Fruit fly (Drosophila melanogaster): Measurements from ENCODE around the gene RpS19b.

Gene RpS19b

dm6 chr3R:23887572-23887971 is 45.8 kb downstream of the RpS19b start:
- TF ChIP-seq CG9948 (tag; optimal IDR thresholded peaks at IDR 0.05) (no peak), CG8301 (tag; optimal IDR thresholded peaks at IDR 0.05) (peak; percentile 44), CG14655 (GFP tag; optimal IDR thresholded peaks at IDR 0.05) (no peak), CG12605 (GFP tag; IDR thresholded peaks at IDR 0.05) (no peak), CG13204 (GFP tag; optimal IDR thresholded peaks at IDR 0.05) (no peak), fd96Ca (GFP tag; IDR thresholded peaks at IDR 0.05) (peak; percentile 75), Ets98B (GFP tag; IDR thresholded peaks at IDR 0.05) (peak; percentile 27; the same call in 1 of the 2 replicates), rn (GFP tag; IDR thresholded peaks at IDR 0.05) (0 out of 2 replicates have a peak, but pooled peaks have one; percentile 30), D1 (tag; optimal IDR thresholded peaks at IDR 0.05) (no peak), CG32121 (GFP tag; IDR thresholded peaks at IDR 0.05) (peak; percentile 45), CG17806 (tag; optimal IDR thresholded peaks at IDR 0.05) (peak; percentile 23), CG34367 (tag; optimal IDR thresholded peaks at IDR 0.05) (peak; percentile 10), CG10348 (GFP tag; IDR thresholded peaks at IDR 0.05) (no peak), EcR (GFP tag; optimal IDR thresholded peaks at IDR 0.05) (no peak), CG15710 (tag; optimal IDR thresholded peaks at IDR 0.05) (no peak), gl (tag; optimal IDR thresholded peaks at IDR 0.05) (no peak), CG4496 (GFP tag; IDR thresholded peaks at IDR 0.05) (peak; percentile 74)

dm6 chr3R:23887096-23887421 is 46.3 kb downstream of the RpS19b start:
- TF ChIP-seq Pif1B (GFP tag; optimal IDR thresholded peaks at IDR 0.05) (peak; percentile 88), CG10348 (GFP tag; IDR thresholded peaks at IDR 0.05) (peak; percentile 94), CG14655 (GFP tag; optimal IDR thresholded peaks at IDR 0.05) (peak; percentile 98), CG4496 (GFP tag; IDR thresholded peaks at IDR 0.05) (peak; percentile 99), CG13204 (GFP tag; optimal IDR thresholded peaks at IDR 0.05) (peak; percentile 76), fd96Ca (GFP tag; IDR thresholded peaks at IDR 0.05) (peak; percentile 91), CG32121 (GFP tag; IDR thresholded peaks at IDR 0.05) (peak; percentile 99), CG34367 (tag; optimal IDR thresholded peaks at IDR 0.05) (peak; percentile 93), CG12605 (GFP tag; IDR thresholded peaks at IDR 0.05) (peak; percentile 97), rn (GFP tag; IDR thresholded peaks at IDR 0.05) (peak; percentile 95), CG15710 (tag; optimal IDR thresholded peaks at IDR 0.05) (peak; percentile 95), CG17806 (tag; optimal IDR thresholded peaks at IDR 0.05) (peak; percentile 96), Ets98B (GFP tag; IDR thresholded peaks at IDR 0.05) (peak; percentile 98), CG8301 (tag; optimal IDR thresholded peaks at IDR 0.05) (peak; percentile 98), Pif1A (GFP tag; optimal IDR thresholded peaks at IDR 0.05) (peak; percentile 93), CG8159 (tag; optimal IDR thresholded peaks at IDR 0.05) (peak; percentile 96), Snoo (tag; optimal IDR thresholded peaks at IDR 0.05) (peak; percentile 87), gl (tag; optimal IDR thresholded peaks at IDR 0.05) (peak; percentile 82), EcR (GFP tag; optimal IDR thresholded peaks at IDR 0.05) (no peak), D1 (tag; optimal IDR thresholded peaks at IDR 0.05) (peak; percentile 86), CG9948 (tag; optimal IDR thresholded peaks at IDR 0.05) (peak; percentile 97)

dm6 chr3R:23886270-23887095 is 46.8 kb downstream of the RpS19b start:
- TF ChIP-seq CG12605 (GFP tag; IDR thresholded peaks at IDR 0.05) (peak; percentile 86; the same call in 1 of the 2 replicates), CG17806 (tag; optimal IDR thresholded peaks at IDR 0.05) (peak; percentile 95), Ets98B (GFP tag; IDR thresholded peaks at IDR 0.05) (peak; percentile 84), CG8159 (tag; optimal IDR thresholded peaks at IDR 0.05) (peak; percentile 97), CG15710 (tag; optimal IDR thresholded peaks at IDR 0.05) (peak; percentile 96), Pif1A (GFP tag; optimal IDR thresholded peaks at IDR 0.05) (peak; percentile 96), fd96Ca (GFP tag; IDR thresholded peaks at IDR 0.05) (peak; percentile 74), CG32121 (GFP tag; IDR thresholded peaks at IDR 0.05) (peak; percentile 82), CG13204 (GFP tag; optimal IDR thresholded peaks at IDR 0.05) (peak; percentile 87), CG4496 (GFP tag; IDR thresholded peaks at IDR 0.05) (peak; percentile 91), rn (GFP tag; IDR thresholded peaks at IDR 0.05) (peak; percentile 70), CG14655 (GFP tag; optimal IDR thresholded peaks at IDR 0.05) (peak; percentile 95), D1 (tag; optimal IDR thresholded peaks at IDR 0.05) (peak; percentile 90), Snoo (tag; optimal IDR thresholded peaks at IDR 0.05) (peak; percentile 95), Pif1B (GFP tag; optimal IDR thresholded peaks at IDR 0.05) (peak; percentile 94), CG34367 (tag; optimal IDR thresholded peaks at IDR 0.05) (peak; percentile 93), EcR (GFP tag; optimal IDR thresholded peaks at IDR 0.05) (peak; percentile 65), gl (tag; optimal IDR thresholded peaks at IDR 0.05) (peak; percentile 83), CG8301 (tag; optimal IDR thresholded peaks at IDR 0.05) (peak; percentile 94), CG9948 (tag; optimal IDR thresholded peaks at IDR 0.05) (peak; percentile 96), CG10348 (GFP tag; IDR thresholded peaks at IDR 0.05) (no peak)

DNA sequence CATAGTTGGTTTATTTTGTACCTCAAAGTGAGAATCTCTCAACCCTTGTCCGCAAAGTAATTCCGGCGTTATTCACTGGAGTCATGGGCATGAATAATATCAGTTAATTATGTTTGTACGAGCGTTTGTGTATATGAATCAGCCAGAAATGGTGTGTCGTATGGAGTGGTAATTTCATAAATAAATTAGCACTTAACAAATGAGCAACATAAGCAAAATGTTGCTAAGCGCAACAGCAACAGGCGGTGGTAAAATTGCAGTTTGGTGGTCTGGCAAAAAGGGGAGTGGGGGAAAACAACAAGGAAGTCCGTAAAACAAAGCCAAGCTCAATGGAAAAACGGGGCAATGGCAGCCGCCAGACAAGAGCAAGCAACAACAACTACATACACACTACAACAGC is 47.7 kb downstream of the RpS19b start:
- TF ChIP-seq CG4496 (GFP tag; IDR thresholded peaks at IDR 0.05) (no peak), Pif1A (GFP tag; optimal IDR thresholded peaks at IDR 0.05) (no peak), CG17806 (tag; optimal IDR thresholded peaks at IDR 0.05) (no peak), CG13204 (GFP tag; optimal IDR thresholded peaks at IDR 0.05) (no peak), CG32121 (GFP tag; IDR thresholded peaks at IDR 0.05) (no peak), CG10348 (GFP tag; IDR thresholded peaks at IDR 0.05) (no peak), gl (tag; optimal IDR thresholded peaks at IDR 0.05) (no peak), Snoo (tag; optimal IDR thresholded peaks at IDR 0.05) (no peak), Ets98B (GFP tag; IDR thresholded peaks at IDR 0.05) (no peak), fd96Ca (GFP tag; IDR thresholded peaks at IDR 0.05) (no peak), CG12605 (GFP tag; IDR thresholded peaks at IDR 0.05) (no peak), EcR (GFP tag; optimal IDR thresholded peaks at IDR 0.05) (no peak), D1 (tag; optimal IDR thresholded peaks at IDR 0.05) (no peak), CG14655 (GFP tag; optimal IDR thresholded peaks at IDR 0.05) (no peak), CG9948 (tag; optimal IDR thresholded peaks at IDR 0.05) (no peak), CG34367 (tag; optimal IDR thresholded peaks at IDR 0.05) (no peak), CG8301 (tag; optimal IDR thresholded peaks at IDR 0.05) (no peak), CG15710 (tag; optimal IDR thresholded peaks at IDR 0.05) (no peak), CG8159 (tag; optimal IDR thresholded peaks at IDR 0.05) (no peak), rn (GFP tag; IDR thresholded peaks at IDR 0.05) (no peak)

DNA sequence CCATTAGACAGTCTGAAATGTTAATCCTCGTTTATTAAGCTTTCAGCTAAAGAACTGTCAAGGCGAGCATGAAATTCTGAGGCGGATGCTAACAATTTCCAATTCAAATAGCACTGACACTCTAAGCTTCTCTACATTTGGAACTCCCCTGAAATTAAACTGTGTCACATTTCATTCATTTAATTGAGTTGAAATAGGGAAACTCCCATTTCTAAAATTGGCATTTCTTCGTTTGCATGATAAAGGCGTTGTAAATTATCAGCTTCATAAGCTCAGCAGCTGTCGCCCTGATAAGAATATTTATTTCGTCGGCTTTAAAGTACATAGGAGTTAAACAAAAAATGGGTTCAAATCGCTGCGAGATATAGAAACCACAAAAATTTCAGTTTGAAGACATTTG is 48.1 kb downstream of the RpS19b start:
- TF ChIP-seq gl (tag; optimal IDR thresholded peaks at IDR 0.05) = no peak
- TF ChIP-seq CG9948 (tag; optimal IDR thresholded peaks at IDR 0.05) = no peak
- TF ChIP-seq EcR (GFP tag; optimal IDR thresholded peaks at IDR 0.05) = no peak
- TF ChIP-seq Snoo (tag; optimal IDR thresholded peaks at IDR 0.05) = no peak
- no peak for TF ChIP-seq CG14655 (GFP tag; optimal IDR thresholded peaks at IDR 0.05)
